Worm (Caenorhabditis elegans): ENCODE measurements around the gene F55C5.17.
A peak's percentile ranks its signal among the peaks of the same experiment; 100 is the strongest.

Gene F55C5.17

DNA sequence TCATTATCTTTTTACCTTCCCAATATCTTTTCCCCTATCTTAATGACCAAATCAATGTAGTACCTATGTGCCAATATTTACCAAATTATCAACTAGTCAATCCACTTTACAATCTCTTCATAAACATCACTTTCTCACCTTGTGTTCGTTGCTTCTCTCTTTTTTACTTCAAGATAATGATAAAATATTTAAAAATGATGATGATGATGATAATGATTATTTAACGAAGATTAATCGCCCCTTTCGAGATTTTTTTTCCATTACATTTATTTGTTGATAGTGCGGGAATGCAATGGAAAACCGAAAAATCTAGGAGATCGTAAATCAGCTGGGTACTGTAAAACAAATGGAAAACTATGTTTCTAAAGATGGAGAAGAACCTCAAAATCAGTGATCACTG, 8.2 kb upstream of the F55C5.17 start:
- TF ChIP-seq egl-27 (tag; optimal IDR thresholded peaks at IDR 0.05) = peak; percentile 22
- peak; percentile 12 for TF ChIP-seq mab-5 (tag; optimal IDR thresholded peaks at IDR 0.05)
- TF ChIP-seq ceh-16 (tag; optimal IDR thresholded peaks at IDR 0.05) = no peak
- TF ChIP-seq lin-39 (tag; optimal IDR thresholded peaks at IDR 0.05) = no peak
- TF ChIP-seq sma-3 (GFP tag; optimal IDR thresholded peaks at IDR 0.05) = peak; percentile 61
- TF ChIP-seq nhr-25 (tag; optimal IDR thresholded peaks at IDR 0.05) = peak; percentile 28

DNA sequence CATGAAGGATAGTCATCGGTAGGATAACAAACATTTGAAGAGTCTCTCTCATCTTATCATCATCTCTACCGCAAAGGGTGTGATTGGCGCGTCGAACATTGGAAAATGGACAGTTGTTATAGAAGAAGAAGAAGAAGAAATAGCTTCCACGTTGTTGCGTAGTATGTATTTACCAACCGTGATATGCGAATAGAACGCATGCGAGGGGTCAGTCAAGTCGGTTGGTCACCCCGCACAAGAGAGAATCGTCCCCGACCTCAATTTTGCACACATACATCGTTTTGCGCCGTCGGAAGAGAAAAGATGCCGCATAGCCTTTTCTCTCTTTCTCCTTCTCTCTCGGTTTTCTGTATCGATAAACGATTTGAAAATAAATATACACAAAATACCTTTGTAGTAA, 7.3 kb upstream of the F55C5.17 start:
- TF ChIP-seq gmeb-1 (tag; optimal IDR thresholded peaks at IDR 0.05) = no peak
- TF ChIP-seq sem-4 (tag; optimal IDR thresholded peaks at IDR 0.05) = peak; percentile 14
- peak; percentile 19 for TF ChIP-seq sma-9 (GFP tag; optimal IDR thresholded peaks at IDR 0.05)
- no peak for TF ChIP-seq sma-9 (tag; optimal IDR thresholded peaks at IDR 0.05)
- peak; percentile 75 for TF ChIP-seq nhr-21 (tag; optimal IDR thresholded peaks at IDR 0.05)

DNA sequence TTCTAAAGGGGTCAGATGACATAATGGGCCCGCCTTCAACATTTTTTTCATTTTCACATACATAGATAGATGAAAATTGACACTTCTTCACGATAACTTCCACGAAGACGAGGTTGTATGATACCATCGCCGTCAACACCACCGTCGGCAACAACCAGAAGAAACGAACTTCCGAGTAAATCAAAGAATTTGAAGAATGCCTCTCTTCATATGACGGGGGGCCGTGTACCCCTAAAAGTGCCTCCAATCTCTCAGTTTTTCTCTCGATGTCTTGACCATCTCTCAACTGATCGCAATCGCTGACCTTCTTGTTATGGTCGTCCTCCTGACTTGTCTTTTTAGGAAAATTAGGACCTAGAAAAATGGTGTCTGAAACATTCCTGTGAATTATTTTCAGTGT, 6.8 kb upstream of the F55C5.17 start:
- TF ChIP-seq nhr-23 (tag; optimal IDR thresholded peaks at IDR 0.05) (no peak), lin-39 (tag; optimal IDR thresholded peaks at IDR 0.05) (no peak), nhr-237 (tag; optimal IDR thresholded peaks at IDR 0.05) (no peak), nhr-129 (tag; optimal IDR thresholded peaks at IDR 0.05) (peak; percentile 21), crh-2 (tag; optimal IDR thresholded peaks at IDR 0.05) (peak; percentile 16), blmp-1 (tag; optimal IDR thresholded peaks at IDR 0.05; ENCODE audit: insufficient read depth) (peak; percentile 26), nhr-6 (tag; optimal IDR thresholded peaks at IDR 0.05) (no peak), dmd-4 (tag; optimal IDR thresholded peaks at IDR 0.05) (no peak), elt-1 (tag; optimal IDR thresholded peaks at IDR 0.05) (peak; percentile 73), nhr-25 (tag; optimal IDR thresholded peaks at IDR 0.05) (peak; percentile 47), unc-55 (GFP tag; optimal IDR thresholded peaks at IDR 0.05) (no peak), sma-9 (GFP tag; optimal IDR thresholded peaks at IDR 0.05) (peak; percentile 72), sma-9 (tag; optimal IDR thresholded peaks at IDR 0.05) (no peak), lsy-2 (tag; optimal IDR thresholded peaks at IDR 0.05) (no peak), egl-27 (tag; optimal IDR thresholded peaks at IDR 0.05) (no peak)

DNA sequence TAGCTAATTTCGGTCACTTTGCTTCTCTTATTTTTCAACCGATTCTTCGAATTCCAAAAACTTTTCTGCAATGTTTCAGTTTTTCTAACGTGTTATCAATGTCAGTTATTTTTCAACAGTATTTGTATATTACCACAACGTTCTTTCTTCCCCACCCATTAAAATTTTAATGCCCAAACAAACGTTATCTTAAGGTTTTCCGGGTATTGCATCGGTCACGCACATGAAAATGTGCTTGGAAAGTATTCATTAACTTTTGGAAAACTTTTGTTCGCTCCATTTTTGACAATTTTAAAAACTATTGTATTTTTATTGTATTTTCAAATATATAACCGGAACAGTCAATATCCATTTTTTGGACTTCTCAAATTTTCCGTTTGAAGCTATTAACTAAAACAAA, 6.2 kb upstream of the F55C5.17 start:
- TF ChIP-seq nhr-25 (tag; optimal IDR thresholded peaks at IDR 0.05) = no peak
- peak; percentile 22 for TF ChIP-seq gmeb-1 (tag; optimal IDR thresholded peaks at IDR 0.05)
- TF ChIP-seq egl-27 (tag; optimal IDR thresholded peaks at IDR 0.05) = no peak
- TF ChIP-seq mbf-1 (tag; optimal IDR thresholded peaks at IDR 0.05) = no peak
- TF ChIP-seq fos-1 (tag; optimal IDR thresholded peaks at IDR 0.05) = peak; percentile 3

DNA sequence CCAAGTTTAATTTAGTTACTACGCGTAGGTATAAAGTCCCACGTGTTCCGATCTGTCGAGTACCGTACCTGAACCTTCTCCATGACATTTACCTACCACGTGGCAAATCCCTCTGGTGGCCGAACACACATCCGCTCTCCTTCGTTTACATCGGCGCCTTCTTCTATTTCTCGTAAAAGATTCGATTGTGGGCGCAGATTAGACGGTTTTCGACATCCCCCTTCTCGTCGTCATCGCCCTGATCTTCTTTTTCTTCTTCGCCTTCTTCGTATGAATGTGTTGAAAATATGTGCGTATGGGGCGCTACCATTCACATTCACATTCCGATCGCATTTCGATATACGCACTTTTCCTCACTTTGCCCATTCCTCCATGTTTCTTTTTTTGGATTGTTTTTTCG, 5.5 kb upstream of the F55C5.17 start:
- no peak for TF ChIP-seq gmeb-1 (tag; optimal IDR thresholded peaks at IDR 0.05)
- peak in 1 of 2 experiments; percentile 25 for TF ChIP-seq lsy-2 (tag; optimal IDR thresholded peaks at IDR 0.05)

DNA sequence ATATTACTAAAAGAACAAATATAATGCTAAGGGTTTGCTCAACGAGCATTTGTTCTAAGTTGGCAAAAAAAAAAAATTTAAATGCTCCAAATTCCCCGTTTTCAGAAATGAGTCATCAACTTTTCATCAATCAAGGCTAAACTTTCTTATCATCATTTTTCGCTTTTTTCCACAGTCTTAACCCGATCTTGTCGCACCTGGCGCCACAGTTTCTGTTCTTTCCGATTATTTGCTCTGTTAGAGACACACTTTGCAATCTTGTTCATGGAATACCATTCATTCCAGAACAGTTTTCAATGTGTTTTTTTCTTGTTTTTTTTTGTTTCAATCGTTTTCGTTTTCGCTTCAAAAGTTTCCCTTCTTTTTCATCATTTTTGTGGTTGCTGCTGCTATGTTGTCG, 4.2 kb upstream of the F55C5.17 start:
- TF ChIP-seq aly-2 (tag; optimal IDR thresholded peaks at IDR 0.05) = no peak
- TF ChIP-seq fos-1 (tag; optimal IDR thresholded peaks at IDR 0.05) = peak; percentile 92
- TF ChIP-seq mab-5 (tag; optimal IDR thresholded peaks at IDR 0.05) = no peak
- TF ChIP-seq ceh-16 (tag; optimal IDR thresholded peaks at IDR 0.05) = no peak
- no peak for TF ChIP-seq gmeb-1 (tag; optimal IDR thresholded peaks at IDR 0.05)
- TF ChIP-seq mbf-1 (tag; optimal IDR thresholded peaks at IDR 0.05) = no peak
- TF ChIP-seq alr-1 (tag; optimal IDR thresholded peaks at IDR 0.05) = no peak
- TF ChIP-seq crh-2 (tag; optimal IDR thresholded peaks at IDR 0.05) = peak; percentile 51
- no peak for TF ChIP-seq unc-55 (GFP tag; optimal IDR thresholded peaks at IDR 0.05)
- no peak for TF ChIP-seq Y55F3AM.14 (GFP tag; optimal IDR thresholded peaks at IDR 0.05)
- TF ChIP-seq peb-1 (tag; optimal IDR thresholded peaks at IDR 0.05) = no peak
- no peak for TF ChIP-seq ama-1 (optimal IDR thresholded peaks at IDR 0.05)
- no peak for TF ChIP-seq R02D3.7 (tag; optimal IDR thresholded peaks at IDR 0.05)
- TF ChIP-seq ceh-82 (tag; optimal IDR thresholded peaks at IDR 0.05) = no peak
- no peak for TF ChIP-seq nhr-12 (tag; optimal IDR thresholded peaks at IDR 0.05)
- TF ChIP-seq nhr-237 (tag; optimal IDR thresholded peaks at IDR 0.05) = no peak
- peak; percentile 84 for TF ChIP-seq sma-9 (GFP tag; optimal IDR thresholded peaks at IDR 0.05)
- no peak for TF ChIP-seq sma-9 (tag; optimal IDR thresholded peaks at IDR 0.05)
- no peak for TF ChIP-seq lin-11 (tag; optimal IDR thresholded peaks at IDR 0.05)
- TF ChIP-seq C34F6.9 (tag; optimal IDR thresholded peaks at IDR 0.05) = no peak
- TF ChIP-seq elt-1 (tag; optimal IDR thresholded peaks at IDR 0.05) = no peak
- peak; percentile 12 for TF ChIP-seq sma-3 (GFP tag; optimal IDR thresholded peaks at IDR 0.05)
- TF ChIP-seq lin-13 (GFP tag; optimal IDR thresholded peaks at IDR 0.05) = no peak

Measured in whole organism, L2 larva.